Worm (Caenorhabditis elegans) whole organism, mixed stage, embryonic: ENCODE measurements around the gene T04C12.1.

Experiments used
- bed-3 ChIP-seq: fragments of 200-800 bp; sonication (Bioruptor generic); optimal IDR thresholded peaks from 3 replicates; lab custom pipeline; 2018; ENCODE audit warnings: mild to moderate bottlenecking, missing genetic modification characterization, moderate library complexity, missing compliant biosample characterization
- ceh-39 ChIP-seq: fragments of 150-350 bp; optimal IDR thresholded peaks from 2 replicates; lab custom pipeline; 2014; ENCODE audit warnings: missing biosample characterization, missing genetic modification characterization
- ceh-43 ChIP-seq: fragments of 200-800 bp; sonication (Bioruptor generic); optimal IDR thresholded peaks from 2 replicates; lab custom pipeline; 2018; ENCODE audit warnings: mild to moderate bottlenecking, missing genetic modification characterization, moderate library complexity, missing compliant biosample characterization
- ceh-83 ChIP-seq: fragments of 200-800 bp; sonication (Bioruptor generic); optimal IDR thresholded peaks from 2 replicates; lab custom pipeline; 2018; ENCODE audit warnings: mild to moderate bottlenecking, missing genetic modification characterization, missing compliant biosample characterization
- ces-1 ChIP-seq: fragments of 150-350 bp; optimal IDR thresholded peaks from 2 replicates; lab custom pipeline; 2014; ENCODE audit warnings: missing biosample characterization, missing genetic modification reagents, missing genetic modification characterization
- cnd-1 ChIP-seq: fragments of 200-800 bp; sonication (Bioruptor generic); optimal IDR thresholded peaks from 2 replicates; lab custom pipeline; 2018; ENCODE audit warnings: mild to moderate bottlenecking, missing genetic modification characterization, missing compliant biosample characterization
- drap-1 ChIP-seq: fragments of 200-800 bp; sonication (Bioruptor generic); optimal IDR thresholded peaks from 3 replicates; lab custom pipeline; 2018; ENCODE audit warnings: mild to moderate bottlenecking, missing genetic modification characterization, missing compliant biosample characterization
- elt-1 ChIP-seq: sonication (generic microtip); optimal IDR thresholded peaks from 2 replicates; lab custom pipeline; 2017; ENCODE audit warnings: missing genetic modification characterization, mild to moderate bottlenecking, missing compliant biosample characterization, antibody characterized with exemption, moderate library complexity, borderline replicate concordance; ENCODE audit not compliant: insufficient read depth
- ham-2 ChIP-seq: fragments of 200-800 bp; sonication (Bioruptor generic); optimal IDR thresholded peaks from 2 replicates; lab custom pipeline; 2018; ENCODE audit warnings: mild to moderate bottlenecking, missing genetic modification characterization, missing compliant biosample characterization
- hlh-1 ChIP-seq: fragments of 150-350 bp; optimal IDR thresholded peaks from 2 replicates; lab custom pipeline; 2014; ENCODE audit warnings: missing biosample characterization, missing genetic modification reagents, missing genetic modification characterization
- lin-13 ChIP-seq: fragments of 150-350 bp; optimal IDR thresholded peaks from 2 replicates; lab custom pipeline; 2014; ENCODE audit warnings: missing biosample characterization, missing genetic modification characterization
- lin-32 ChIP-seq: fragments of 200-800 bp; sonication (Bioruptor generic); optimal IDR thresholded peaks from 2 replicates; lab custom pipeline; 2018; ENCODE audit warnings: mild to moderate bottlenecking, missing genetic modification characterization, missing compliant biosample characterization
- lsy-2 ChIP-seq: fragments of 150-350 bp; optimal IDR thresholded peaks from 2 replicates; lab custom pipeline; 2014; ENCODE audit warnings: missing biosample characterization, missing genetic modification characterization
- mep-1 ChIP-seq: fragments of 150-350 bp; optimal IDR thresholded peaks from 2 replicates; lab custom pipeline; 2017; ENCODE audit warnings: missing biosample characterization, missing genetic modification reagents, missing genetic modification characterization, inconsistent platforms
- mls-2 ChIP-seq: sonication (generic microtip); optimal IDR thresholded peaks from 2 replicates; lab custom pipeline; 2016; ENCODE audit warnings: mild to moderate bottlenecking, missing genetic modification characterization, moderate library complexity, missing compliant biosample characterization
- nhr-2 ChIP-seq: fragments of 150-350 bp; optimal IDR thresholded peaks from 2 replicates; lab custom pipeline; 2014; ENCODE audit warnings: missing biosample characterization, missing genetic modification characterization
- nhr-237 ChIP-seq: fragments of 150-350 bp; optimal IDR thresholded peaks from 2 replicates; lab custom pipeline; 2014; ENCODE audit warnings: missing biosample characterization, missing genetic modification characterization
- nhr-28 ChIP-seq: fragments of 150-350 bp; optimal IDR thresholded peaks from 2 replicates; lab custom pipeline; 2014; ENCODE audit warnings: missing biosample characterization, missing genetic modification characterization
- pha-4 ChIP-seq: fragments of 150-350 bp; optimal IDR thresholded peaks from 2 replicates; lab custom pipeline; 2018; ENCODE audit warnings: missing biosample characterization, missing genetic modification reagents, missing genetic modification characterization
- sem-2 ChIP-seq: fragments of 200-800 bp; sonication (Bioruptor generic); optimal IDR thresholded peaks from 2 replicates; lab custom pipeline; 2018; ENCODE audit warnings: mild to moderate bottlenecking, missing genetic modification characterization, missing compliant biosample characterization
- sptf-1 ChIP-seq: sonication (generic microtip); optimal IDR thresholded peaks from 2 replicates; lab custom pipeline; 2017; ENCODE audit warnings: mild to moderate bottlenecking, missing genetic modification characterization, moderate library complexity, missing compliant biosample characterization
- tbx-8 ChIP-seq: fragments of 200-800 bp; sonication (Bioruptor generic); optimal IDR thresholded peaks from 2 replicates; lab custom pipeline; 2018; ENCODE audit warnings: mild to moderate bottlenecking, missing genetic modification characterization, moderate library complexity, missing compliant biosample characterization
- unc-120 ChIP-seq: sonication (generic microtip); optimal IDR thresholded peaks from 2 replicates; lab custom pipeline; 2017; ENCODE audit warnings: missing genetic modification characterization, missing compliant biosample characterization; ENCODE audit not compliant: poor library complexity, severe bottlenecking
- unc-62 ChIP-seq: fragments of 150-350 bp; optimal IDR thresholded peaks from 2 replicates; lab custom pipeline; 2014; ENCODE audit warnings: missing biosample characterization, missing genetic modification reagents, missing genetic modification characterization
- zip-8 ChIP-seq: fragments of 150-350 bp; optimal IDR thresholded peaks from 2 replicates; lab custom pipeline; 2014; ENCODE audit warnings: missing biosample characterization, missing genetic modification characterization

Gene T04C12.1

ce11 chrV:11041499-11041898 lies 17.6 kb downstream of the T04C12.1 start, which contains the start of gene C45B11.5:
TSS of gene C45B11.5 (plus strand) at chrV:11041799.
- no peak for TF ChIP-seq elt-1 (tag; lab: Kevin White, UChicago)
- TF ChIP-seq nhr-28 (tag; lab: Kevin White, UChicago), result no peak
- TF ChIP-seq pha-4 (tag; lab: Kevin White, UChicago), result no peak
- no peak for TF ChIP-seq unc-120 (tag; lab: Kevin White, UChicago)
- no peak for TF ChIP-seq unc-62 (GFP tag; lab: Kevin White, UChicago)
- no peak for TF ChIP-seq ceh-83
- TF ChIP-seq sem-2, result no peak
- no peak for TF ChIP-seq nhr-237
- TF ChIP-seq, all 35 proteins: peak for 0

ce11 chrV:11040473-11040872 lies 18.6 kb downstream of the T04C12.1 start, which contains the start of gene C45B11.8:
TSS of gene C45B11.8 (plus strand) at chrV:11040773.
- TF ChIP-seq unc-62 (GFP tag; lab: Kevin White, UChicago) (no peak), zip-8 (tag; lab: Kevin White, UChicago) (no peak), mls-2 (tag; lab: Kevin White, UChicago) (no peak), lin-13 (no peak), nhr-237 (no peak), tbx-8 (GFP tag; lab: Kevin White, UChicago) (no peak), ham-2 (GFP tag; lab: Kevin White, UChicago) (no peak), hlh-1 (no peak)

- no peak for TF ChIP-seq zip-8 (tag; lab: Kevin White, UChicago)
- TF ChIP-seq nhr-237, result no peak
- TF ChIP-seq bed-3, result no peak
- TF ChIP-seq ceh-43, result no peak
- TF ChIP-seq unc-120 (tag; lab: Kevin White, UChicago), result no peak
These were observed 19.0 kb downstream of the T04C12.1 start, which contains the start of gene C45B11.9 for ce11 chrV:11040020-11040419. TSS of gene C45B11.9 (plus strand) at chrV:11040320.

- TF ChIP-seq nhr-2 (tag; lab: Kevin White, UChicago) (peak; percentile 58), ceh-83 (peak; percentile 77), lsy-2 (tag; lab: Kevin White, UChicago) (peak; percentile 71), sem-2 (peak; percentile 13), lin-32 (GFP tag; lab: Kevin White, UChicago) (peak; percentile 62), sptf-1 (tag; lab: Kevin White, UChicago) (peak; percentile 87), unc-62 (GFP tag; lab: Kevin White, UChicago) (peak; percentile 61), ham-2 (GFP tag; lab: Kevin White, UChicago) (no peak), cnd-1 (tag; lab: Kevin White, UChicago) (peak; percentile 76), ces-1 (peak; percentile 93), pha-4 (tag; lab: Kevin White, UChicago) (no peak), mls-2 (tag; lab: Kevin White, UChicago) (peak; percentile 82), ceh-39 (peak; percentile 73), mep-1 (tag; lab: Kevin White, UChicago) (peak; percentile 67), zip-8 (tag; lab: Kevin White, UChicago) (no peak), lin-13 (peak; percentile 15), drap-1 (GFP tag; lab: Kevin White, UChicago) (peak; percentile 64), hlh-1 (no peak), nhr-237 (peak; percentile 94)
These were observed 19.6 kb downstream of the T04C12.1 start, which contains the start of gene pak-2 for ce11 chrV:11039379-11039954. TSS of gene pak-2 (minus strand) at chrV:11039429.

- TF ChIP-seq unc-62 (GFP tag; lab: Kevin White, UChicago) (peak; percentile 97), nhr-28 (tag; lab: Kevin White, UChicago) (no peak), ceh-39 (no peak), unc-120 (tag; lab: Kevin White, UChicago) (peak; percentile 50), ces-1 (peak; percentile 3), hlh-1 (peak; percentile 6)
These were observed 24.3 kb downstream of the T04C12.1 start, which contains the start of gene pptr-2 for ce11 chrV:11034748-11035147. TSS of gene pptr-2 (minus strand) at chrV:11034931.

ce11 chrV:11033241-11033640 lies 25.8 kb downstream of the T04C12.1 start:
- TF ChIP-seq elt-1 (tag; lab: Kevin White, UChicago), result no peak
